Fruit fly (Drosophila melanogaster) whole organism, embryonic: Measurements from ENCODE around the gene CG15629.
A peak's percentile ranks its signal among the peaks of the same experiment; 100 is the strongest.

Experiments used
- Atf3 ChIP-seq: fragments of 200-800 bp; sonication (Bioruptor generic); optimal IDR thresholded peaks from 3 replicates; lab custom pipeline; 2016; ENCODE audit warnings: missing biosample characterization, missing genetic modification characterization
- CG10431 ChIP-seq: fragments of 200-800 bp; sonication (Bioruptor generic); optimal IDR thresholded peaks from 3 replicates; lab custom pipeline; 2018; ENCODE audit warnings: missing biosample characterization, mild to moderate bottlenecking, missing genetic modification characterization
- CG11456 ChIP-seq: fragments of 200-800 bp; sonication (Bioruptor generic); IDR thresholded peaks from 3 replicates; pipeline ENCODE4 v1.3.6; 2022; ENCODE audit warnings: missing biosample characterization, missing genetic modification characterization
- CG12299 ChIP-seq: fragments of 200-800 bp; sonication (Bioruptor generic); optimal IDR thresholded peaks from 2 replicates; lab custom pipeline; 2018; ENCODE audit warnings: missing biosample characterization, mild to moderate bottlenecking, missing genetic modification characterization
- CG12769 ChIP-seq: fragments of 200-800 bp; sonication (Bioruptor generic); optimal IDR thresholded peaks from 2 replicates; lab custom pipeline; 2019; ENCODE audit warnings: missing biosample characterization, mild to moderate bottlenecking, missing genetic modification characterization, moderate library complexity
- CG14441 ChIP-seq: fragments of 200-800 bp; sonication (Bioruptor generic); IDR thresholded peaks from 2 replicates; pipeline ENCODE4 v1.3.6; 2022; ENCODE audit warnings: missing biosample characterization, missing genetic modification characterization
- CG14710 ChIP-seq: fragments of 200-800 bp; sonication (Bioruptor generic); optimal IDR thresholded peaks from 3 replicates; lab custom pipeline; 2019; ENCODE audit warnings: missing biosample characterization, mild to moderate bottlenecking, missing genetic modification characterization, moderate library complexity
- CG14965 ChIP-seq: fragments of 200-800 bp; sonication (Bioruptor generic); optimal IDR thresholded peaks from 2 replicates; lab custom pipeline; 2016; ENCODE audit warnings: missing biosample characterization, missing genetic modification characterization, borderline replicate concordance
- CG15479 ChIP-seq: fragments of 200-800 bp; sonication (Bioruptor generic); optimal IDR thresholded peaks from 3 replicates; lab custom pipeline; 2019; ENCODE audit warnings: missing biosample characterization, mild to moderate bottlenecking, missing genetic modification characterization, moderate library complexity
- CG17385 ChIP-seq: fragments of 200-800 bp; sonication (Bioruptor generic); optimal IDR thresholded peaks from 3 replicates; lab custom pipeline; 2018; ENCODE audit warnings: missing biosample characterization, mild to moderate bottlenecking, missing genetic modification characterization
- CG17912 ChIP-seq: fragments of 200-800 bp; sonication (Bioruptor generic); optimal IDR thresholded peaks from 2 replicates; lab custom pipeline; 2018; ENCODE audit warnings: missing biosample characterization, mild to moderate bottlenecking, missing genetic modification characterization
- CG1792 ChIP-seq: fragments of 200-800 bp; sonication (Bioruptor generic); optimal IDR thresholded peaks from 2 replicates; lab custom pipeline; 2016; ENCODE audit warnings: missing biosample characterization, missing genetic modification characterization
- CG2202 ChIP-seq: fragments of 200-800 bp; sonication (Bioruptor generic); optimal IDR thresholded peaks from 2 replicates; lab custom pipeline; 2018; ENCODE audit warnings: missing biosample characterization, mild to moderate bottlenecking, missing genetic modification characterization
- CG30431 ChIP-seq: fragments of 200-800 bp; sonication (Bioruptor generic); optimal IDR thresholded peaks from 2 replicates; lab custom pipeline; 2017; ENCODE audit warnings: missing biosample characterization, missing genetic modification characterization
- CG3065 ChIP-seq: fragments of 200-800 bp; sonication (Bioruptor generic); optimal IDR thresholded peaks from 2 replicates; lab custom pipeline; 2016; ENCODE audit warnings: missing biosample characterization, missing genetic modification characterization
- CG3407 ChIP-seq: fragments of 200-800 bp; sonication (Bioruptor generic); optimal IDR thresholded peaks from 2 replicates; lab custom pipeline; 2018; ENCODE audit warnings: missing biosample characterization, mild to moderate bottlenecking, missing genetic modification characterization
- CG6689 ChIP-seq: fragments of 200-800 bp; sonication (Bioruptor generic); IDR thresholded peaks from 2 replicates; pipeline ENCODE4 v1.3.6; 2022; ENCODE audit warnings: missing biosample characterization, missing genetic modification characterization
- CG8089 ChIP-seq: fragments of 200-800 bp; sonication (Bioruptor generic); optimal IDR thresholded peaks from 3 replicates; lab custom pipeline; 2016; ENCODE audit warnings: missing biosample characterization, missing genetic modification characterization
- CG8281 ChIP-seq: fragments of 200-800 bp; sonication (Bioruptor generic); optimal IDR thresholded peaks from 2 replicates; lab custom pipeline; 2018; ENCODE audit warnings: missing biosample characterization, mild to moderate bottlenecking, missing genetic modification characterization, moderate library complexity
- CG9797 ChIP-seq: fragments of 200-800 bp; sonication (Bioruptor generic); optimal IDR thresholded peaks from 3 replicates; lab custom pipeline; 2018; ENCODE audit warnings: missing biosample characterization, mild to moderate bottlenecking, missing genetic modification characterization
- Chrac-16 ChIP-seq: fragments of 200-800 bp; sonication (Bioruptor generic); optimal IDR thresholded peaks from 3 replicates; lab custom pipeline; 2016; ENCODE audit warnings: missing biosample characterization, missing genetic modification characterization
- Dll ChIP-seq: fragments of 200-800 bp; sonication (Bioruptor generic); IDR thresholded peaks from 4 replicates; pipeline ENCODE4 v1.3.6; 2022; ENCODE audit warnings: missing biosample characterization, missing genetic modification characterization; ENCODE audit not compliant: partially characterized antibody
- Hmx ChIP-seq: fragments of 200-800 bp; sonication (Bioruptor generic); optimal IDR thresholded peaks from 2 replicates; lab custom pipeline; 2016; ENCODE audit warnings: missing biosample characterization, missing genetic modification characterization
- MESR4 ChIP-seq: fragments of 200-800 bp; sonication (Bioruptor generic); optimal IDR thresholded peaks from 2 replicates; lab custom pipeline; 2018; ENCODE audit warnings: missing biosample characterization, mild to moderate bottlenecking, missing genetic modification characterization, moderate library complexity
- PHDP ChIP-seq: fragments of 200-800 bp; sonication (Bioruptor generic); optimal IDR thresholded peaks from 3 replicates; lab custom pipeline; 2018; ENCODE audit warnings: missing biosample characterization, mild to moderate bottlenecking, missing genetic modification characterization, moderate library complexity
- Ptx1 ChIP-seq: fragments of 200-800 bp; sonication (Bioruptor generic); IDR thresholded peaks from 2 replicates; pipeline ENCODE4 v1.3.6; 2022; ENCODE audit warnings: missing biosample characterization, missing genetic modification characterization
- al ChIP-seq: fragments of 200-800 bp; sonication (Bioruptor generic); IDR thresholded peaks from 2 replicates; pipeline ENCODE4 v1.3.6; 2022; ENCODE audit warnings: missing biosample characterization, missing genetic modification characterization
- bab2 ChIP-seq: fragments of 200-800 bp; sonication (Bioruptor generic); optimal IDR thresholded peaks from 2 replicates; lab custom pipeline; 2016; ENCODE audit warnings: missing biosample characterization, missing genetic modification characterization
- bsh ChIP-seq, 2 experiments: fragments of 200-800 bp; sonication (Bioruptor generic); optimal IDR thresholded peaks; 2 replicates each; lab custom pipeline; 2017 to 2018; ENCODE audit warnings: mild to moderate bottlenecking in 2 of 2, missing biosample characterization in 2 of 2, missing genetic modification characterization in 2 of 2, moderate library complexity in 1 of 2
- chif ChIP-seq, 2 experiments: fragments of 200-800 bp; sonication (Bioruptor generic); optimal IDR thresholded peaks; 3 replicates each; lab custom pipeline; 2016; ENCODE audit warnings: missing biosample characterization in 2 of 2, missing genetic modification characterization in 2 of 2
- dati ChIP-seq: fragments of 200-800 bp; sonication (Bioruptor generic); IDR thresholded peaks from 2 replicates; pipeline ENCODE4 v1.3.6; 2022; ENCODE audit warnings: missing biosample characterization, missing genetic modification characterization
- dimm ChIP-seq: fragments of 200-800 bp; sonication (Bioruptor generic); IDR thresholded peaks from 2 replicates; pipeline ENCODE4 v1.3.6; 2022; ENCODE audit warnings: missing biosample characterization, missing genetic modification characterization
- dm ChIP-seq: fragments of 200-800 bp; sonication (Bioruptor generic); optimal IDR thresholded peaks from 3 replicates; lab custom pipeline; 2016; ENCODE audit warnings: missing biosample characterization, missing genetic modification characterization
- dmrt11E ChIP-seq: fragments of 200-800 bp; sonication (Bioruptor generic); optimal IDR thresholded peaks from 3 replicates; lab custom pipeline; 2018; ENCODE audit warnings: missing biosample characterization, mild to moderate bottlenecking, missing genetic modification characterization, moderate library complexity
- emc ChIP-seq: fragments of 200-800 bp; sonication (Bioruptor generic); optimal IDR thresholded peaks from 2 replicates; lab custom pipeline; 2016; ENCODE audit warnings: missing biosample characterization, missing genetic modification characterization
- exex ChIP-seq: fragments of 200-800 bp; sonication (Bioruptor generic); optimal IDR thresholded peaks from 4 replicates; lab custom pipeline; 2018; ENCODE audit warnings: missing biosample characterization, mild to moderate bottlenecking, missing genetic modification characterization, moderate library complexity
- gcm2 ChIP-seq: fragments of 200-800 bp; sonication (Bioruptor generic); optimal IDR thresholded peaks from 2 replicates; lab custom pipeline; 2016; ENCODE audit warnings: missing biosample characterization, missing genetic modification characterization
- hbn ChIP-seq: fragments of 200-800 bp; sonication (Bioruptor generic); IDR thresholded peaks from 2 replicates; pipeline ENCODE4 v1.3.6; 2022; ENCODE audit warnings: missing biosample characterization, missing genetic modification characterization; ENCODE audit not compliant: partially characterized antibody
- inv ChIP-seq: fragments of 200-800 bp; sonication (Bioruptor generic); IDR thresholded peaks from 2 replicates; pipeline ENCODE4 v1.3.6; 2022; ENCODE audit warnings: missing biosample characterization, missing genetic modification characterization; ENCODE audit not compliant: partially characterized antibody
- kay ChIP-seq: fragments of 200-800 bp; sonication (Bioruptor generic); optimal IDR thresholded peaks from 2 replicates; lab custom pipeline; 2016; ENCODE audit warnings: missing biosample characterization, missing genetic modification characterization
- klu ChIP-seq: fragments of 200-800 bp; sonication (Bioruptor generic); IDR thresholded peaks from 2 replicates; pipeline ENCODE4 v1.3.6; 2022; ENCODE audit warnings: missing biosample characterization, missing genetic modification characterization
- org-1 ChIP-seq: fragments of 200-800 bp; sonication (Bioruptor generic); optimal IDR thresholded peaks from 2 replicates; lab custom pipeline; 2017; ENCODE audit warnings: missing biosample characterization, missing genetic modification characterization
- phol ChIP-seq: fragments of 200-800 bp; sonication (Bioruptor generic); optimal IDR thresholded peaks from 3 replicates; lab custom pipeline; 2018; ENCODE audit warnings: missing biosample characterization, mild to moderate bottlenecking, missing genetic modification characterization, moderate library complexity
- row ChIP-seq: fragments of 200-800 bp; sonication (Bioruptor generic); IDR thresholded peaks from 3 replicates; pipeline ENCODE4 v1.3.6; 2022; ENCODE audit warnings: missing biosample characterization, missing genetic modification characterization
- salm ChIP-seq: fragments of 200-800 bp; sonication (Bioruptor generic); optimal IDR thresholded peaks from 2 replicates; lab custom pipeline; 2018; ENCODE audit warnings: missing biosample characterization, mild to moderate bottlenecking, missing genetic modification characterization
- sisA ChIP-seq: fragments of 200-800 bp; sonication (Bioruptor generic); IDR thresholded peaks from 2 replicates; pipeline ENCODE4 v1.3.6; 2022; ENCODE audit warnings: missing biosample characterization, missing genetic modification characterization
- sr ChIP-seq: fragments of 200-800 bp; sonication (Bioruptor generic); IDR thresholded peaks from 3 replicates; pipeline ENCODE4 v1.3.6; 2022; ENCODE audit warnings: missing biosample characterization, missing genetic modification characterization
- sug ChIP-seq: fragments of 200-800 bp; optimal IDR thresholded peaks from 2 replicates; lab custom pipeline; 2019; ENCODE audit warnings: missing biosample characterization, mild to moderate bottlenecking, missing genetic modification characterization, moderate library complexity
- unc-4 ChIP-seq: fragments of 200-800 bp; sonication (Bioruptor generic); IDR thresholded peaks from 2 replicates; pipeline ENCODE4 v1.3.6; 2022; ENCODE audit warnings: missing biosample characterization, missing genetic modification characterization; ENCODE audit not compliant: partially characterized antibody
- wdn ChIP-seq: fragments of 200-800 bp; sonication (Bioruptor generic); IDR thresholded peaks from 2 replicates; pipeline ENCODE4 v1.3.6; 2022; ENCODE audit warnings: missing biosample characterization, missing genetic modification characterization

Gene CG15629

dm6 chr2L:4810044-4810609, 2.7 kb upstream of the CG15629 start (continued):
- TF ChIP-seq org-1 (GFP tag; lab: Kevin White, UChicago) = no peak
- TF ChIP-seq CG3407 (GFP tag; lab: Kevin White, UChicago) = no peak
- TF ChIP-seq CG14441 (GFP tag; lab: Robert Waterston, UW) = no peak
- peak; percentile 72 for TF ChIP-seq row (GFP tag; lab: Robert Waterston, UW)
- no peak for TF ChIP-seq CG1792 (GFP tag; lab: Kevin White, UChicago)
- no peak for TF ChIP-seq Atf3 (GFP tag; lab: Kevin White, UChicago)
- TF ChIP-seq CG10431 = no peak
- no peak for TF ChIP-seq dimm (GFP tag; lab: Robert Waterston, UW)
- TF ChIP-seq CG14710 (tag; lab: Kevin White, UChicago) = peak; percentile 37
- no peak for TF ChIP-seq dati (GFP tag; lab: Robert Waterston, UW)
- TF ChIP-seq al = 0 out of 2 replicates have a peak, but pooled peaks have one; percentile 10
- no peak for TF ChIP-seq CG8281
- TF ChIP-seq CG17912 (GFP tag; lab: Kevin White, UChicago) = peak; percentile 79
- TF ChIP-seq wdn (GFP tag; lab: Robert Waterston, UW) = no peak
- TF ChIP-seq CG6689 (GFP tag; lab: Robert Waterston, UW) = peak; percentile 14; the same call in 1 of the 2 replicates
- peak; percentile 72 for TF ChIP-seq sug (tag; lab: Kevin White, UChicago)
- TF ChIP-seq dmrt11E (tag; lab: Kevin White, UChicago) = peak; percentile 46
- 0 out of 2 replicates have a peak, but pooled peaks have one; percentile 52 for TF ChIP-seq unc-4 (GFP tag; lab: Robert Waterston, UW)
- 0 out of 2 replicates have a peak, but pooled peaks have one; percentile 31 for TF ChIP-seq hbn (GFP tag; lab: Robert Waterston, UW)
- no peak for TF ChIP-seq inv (GFP tag; lab: Robert Waterston, UW)
- TF ChIP-seq klu = no peak
- no peak for TF ChIP-seq CG30431 (GFP tag; lab: Kevin White, UChicago)
- TF ChIP-seq CG8089 (GFP tag; lab: Kevin White, UChicago) = no peak
- no peak for TF ChIP-seq CG15479 (GFP tag; lab: Kevin White, UChicago)
- no peak for TF ChIP-seq salm (tag; lab: Kevin White, UChicago)
- no peak for TF ChIP-seq CG14965 (GFP tag; lab: Kevin White, UChicago)
- TF ChIP-seq CG17385 (GFP tag; lab: Kevin White, UChicago) = peak; percentile 16
- peak; percentile 38 for TF ChIP-seq phol (tag; lab: Kevin White, UChicago)
- no peak for TF ChIP-seq kay (GFP tag; lab: Kevin White, UChicago)
- TF ChIP-seq bab2 (GFP tag; lab: Kevin White, UChicago) = no peak
- TF ChIP-seq chif (GFP tag; optimal IDR thresholded peaks at IDR 0.05; lab: Kevin White, UChicago) = no peak
- TF ChIP-seq Chrac-16 = peak; percentile 25
- TF ChIP-seq CG3065 = no peak
- TF ChIP-seq CG12769 (tag; lab: Kevin White, UChicago) = peak; percentile 46
- TF ChIP-seq CG9797 = no peak
- TF ChIP-seq gcm2 (GFP tag; lab: Kevin White, UChicago) = no peak
- TF ChIP-seq Hmx (GFP tag; lab: Kevin White, UChicago) = no peak
- peak; percentile 72 for TF ChIP-seq PHDP (tag; lab: Kevin White, UChicago)
- no peak for TF ChIP-seq sisA
- peak; percentile 52; the same call in 3 of the 4 replicates for TF ChIP-seq Dll (GFP tag; lab: Robert Waterston, UW)
- TF ChIP-seq MESR4 (GFP tag; lab: Kevin White, UChicago) = no peak
- TF ChIP-seq Ptx1 (GFP tag; lab: Robert Waterston, UW) = 0 out of 2 replicates have a peak, but pooled peaks have one; percentile 25
- TF ChIP-seq CG2202 (tag; lab: Kevin White, UChicago) = peak; percentile 10
- TF ChIP-seq CG11456 (GFP tag; lab: Robert Waterston, UW) = no peak
- TF ChIP-seq sr = no peak
- TF ChIP-seq exex = peak; percentile 14
- TF ChIP-seq emc (GFP tag; lab: Kevin White, UChicago) = no peak
- TF ChIP-seq bsh (GFP tag; optimal IDR thresholded peaks at IDR 0.05; lab: Kevin White, UChicago) = peak in 1 of 2 experiments; percentile 55
- TF ChIP-seq dm (GFP tag; lab: Kevin White, UChicago) = peak; percentile 63
- peak; percentile 59 for TF ChIP-seq CG12299 (tag; lab: Kevin White, UChicago)
